Worm (Caenorhabditis elegans) whole organism, L2 larva: ENCODE results near the gene hir-1.

Experiments
- crh-2 ChIP-seq: sonication (generic microtip); optimal IDR thresholded peaks from 2 replicates; lab custom pipeline; 2017; ENCODE audit warnings: missing biosample characterization, missing genetic modification characterization
- elt-3 ChIP-seq: sonication (generic microtip); optimal IDR thresholded peaks from 2 replicates; lab custom pipeline; 2017; ENCODE audit warnings: missing biosample characterization, missing genetic modification characterization
- lin-13 ChIP-seq: fragments of 150-350 bp; optimal IDR thresholded peaks from 2 replicates; lab custom pipeline; 2014; ENCODE audit warnings: missing biosample characterization, missing genetic modification reagents, missing genetic modification characterization
- lsy-2 ChIP-seq, 2 experiments: fragments of 150-350 bp in 1 of 2; sonication (generic microtip) in 1 of 2; optimal IDR thresholded peaks; 2 replicates each; lab custom pipeline; 2014 to 2017; ENCODE audit warnings: missing biosample characterization in 2 of 2, missing genetic modification characterization in 2 of 2
- nhr-10 ChIP-seq: sonication (generic microtip); optimal IDR thresholded peaks from 2 replicates; lab custom pipeline; 2017; ENCODE audit warnings: missing biosample characterization, missing genetic modification characterization
- nhr-237 ChIP-seq: fragments of 150-350 bp; optimal IDR thresholded peaks from 2 replicates; lab custom pipeline; 2014; ENCODE audit warnings: missing biosample characterization, missing genetic modification characterization
- nhr-6 ChIP-seq: fragments of 150-350 bp; optimal IDR thresholded peaks from 2 replicates; lab custom pipeline; 2014; ENCODE audit warnings: missing biosample characterization, missing genetic modification characterization
- nhr-77 ChIP-seq: fragments of 150-350 bp; optimal IDR thresholded peaks from 2 replicates; lab custom pipeline; 2014; ENCODE audit warnings: missing biosample characterization, missing genetic modification characterization
- skn-1 ChIP-seq: sonication (generic microtip); optimal IDR thresholded peaks from 2 replicates; lab custom pipeline; 2017; ENCODE audit warnings: missing biosample characterization, missing genetic modification characterization
- zag-1 ChIP-seq: fragments of 150-350 bp; optimal IDR thresholded peaks from 2 replicates; lab custom pipeline; 2014; ENCODE audit warnings: missing biosample characterization, missing genetic modification characterization
- ztf-11 ChIP-seq: sonication (generic microtip); optimal IDR thresholded peaks from 2 replicates; lab custom pipeline; 2017; ENCODE audit warnings: missing biosample characterization, missing genetic modification characterization

DNA sequence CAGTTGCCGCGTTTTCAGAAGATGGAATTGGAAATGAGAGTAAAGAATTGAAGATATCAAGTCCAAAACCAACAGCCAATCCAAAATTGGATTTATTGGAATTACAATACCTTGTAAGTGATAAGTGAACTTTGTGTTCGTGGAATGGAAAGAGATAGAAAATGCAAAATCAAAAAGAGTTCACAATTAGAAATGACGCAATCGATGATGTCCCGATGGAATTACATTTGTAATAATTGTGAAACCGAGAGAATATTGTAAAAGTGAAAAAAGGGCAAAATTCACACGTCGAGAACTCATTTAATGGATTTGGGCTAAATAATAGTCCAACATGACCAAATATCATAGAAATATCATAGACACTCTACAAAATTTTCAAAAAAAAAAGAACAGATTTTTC is 3.3 kb downstream of the hir-1 start:
- TF ChIP-seq nhr-237 (no peak), zag-1 (tag; lab: Kevin White, UChicago) (no peak), nhr-77 (tag; lab: Kevin White, UChicago) (no peak), ztf-11 (tag; lab: Kevin White, UChicago) (no peak), skn-1 (tag; lab: Kevin White, UChicago) (no peak), lsy-2 (tag; optimal IDR thresholded peaks at IDR 0.05; lab: Kevin White, UChicago) (no peak), elt-3 (tag; lab: Kevin White, UChicago) (no peak), nhr-10 (no peak), crh-2 (tag; lab: Kevin White, UChicago) (no peak), nhr-6 (tag; lab: Kevin White, UChicago) (no peak), lin-13 (GFP tag; lab: Kevin White, UChicago) (no peak)
